Fruit fly (Drosophila melanogaster) Kc167 (cell line): ENCODE measurements around the gene Adss.

Experiments used
- Myc ChIP-seq: fragments of >200 bp; optimal IDR thresholded peaks from 2 replicates; lab custom pipeline; 2017; ENCODE audit warnings: missing external identifiers
- psq ChIP-seq: fragments of >200 bp; optimal IDR thresholded peaks from 2 replicates; lab custom pipeline; 2017; ENCODE audit warnings: missing external identifiers

DNA sequence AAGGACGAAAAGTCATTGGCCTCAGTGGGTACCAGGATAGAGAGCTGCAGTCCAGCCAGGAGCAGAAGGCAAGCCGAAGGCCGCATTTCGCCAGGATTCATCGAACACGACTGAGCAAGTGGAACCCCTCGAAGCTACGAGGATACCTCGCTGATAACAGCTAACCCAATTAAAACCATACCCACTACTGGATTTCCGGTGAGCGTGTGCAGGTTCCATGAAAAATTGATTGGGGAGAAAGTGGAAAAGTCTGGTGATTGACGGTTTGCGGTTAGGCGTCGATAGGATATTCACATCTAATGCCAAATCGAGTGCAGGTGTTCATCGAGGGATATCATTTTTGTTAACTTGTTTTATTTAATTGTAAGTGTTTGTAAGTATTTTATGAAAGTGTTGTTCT, 29.5 kb upstream of the Adss start, which contains the start of gene Ir93a:
- TF ChIP-seq Myc (lab: Kevin White, UChicago) (no peak), psq (lab: Kevin White, UChicago) (no peak)
